Worm (Caenorhabditis elegans) whole organism, late embryonic: Measurements from ENCODE around the gene spch-1.

Experiments used
- elt-2 ChIP-seq: sonication (generic microtip); optimal IDR thresholded peaks from 2 replicates; lab custom pipeline; 2016; ENCODE audit warnings: missing genetic modification reagents, missing genetic modification characterization, missing compliant biosample characterization
- fkh-10 ChIP-seq: fragments of 150-350 bp; optimal IDR thresholded peaks from 2 replicates; lab custom pipeline; 2014; ENCODE audit warnings: missing biosample characterization, missing genetic modification reagents, missing genetic modification characterization
- hlh-8 ChIP-seq: sonication (generic microtip); optimal IDR thresholded peaks from 2 replicates; lab custom pipeline; 2016; ENCODE audit warnings: missing genotype, missing genetic modification characterization, missing compliant biosample characterization
- pros-1 ChIP-seq: fragments of 150-350 bp; optimal IDR thresholded peaks from 2 replicates; lab custom pipeline; 2014; ENCODE audit warnings: missing biosample characterization, missing genetic modification reagents, missing genetic modification characterization
- unc-3 ChIP-seq, 2 experiments: fragments of 200-800 bp in 1 of 2; sonication (Bioruptor generic) in 1 of 2; sonication (generic microtip) in 1 of 2; conservative IDR thresholded peaks in 1 of 2; optimal IDR thresholded peaks in 1 of 2; 2 replicates each; pipeline versions ENCODE4 v1.3.6 to Lab custom; 2016 to 2022; ENCODE audit warnings: missing compliant biosample characterization in 2 of 2, missing genetic modification characterization in 2 of 2, missing genetic modification reagents in 1 of 2

DNA sequence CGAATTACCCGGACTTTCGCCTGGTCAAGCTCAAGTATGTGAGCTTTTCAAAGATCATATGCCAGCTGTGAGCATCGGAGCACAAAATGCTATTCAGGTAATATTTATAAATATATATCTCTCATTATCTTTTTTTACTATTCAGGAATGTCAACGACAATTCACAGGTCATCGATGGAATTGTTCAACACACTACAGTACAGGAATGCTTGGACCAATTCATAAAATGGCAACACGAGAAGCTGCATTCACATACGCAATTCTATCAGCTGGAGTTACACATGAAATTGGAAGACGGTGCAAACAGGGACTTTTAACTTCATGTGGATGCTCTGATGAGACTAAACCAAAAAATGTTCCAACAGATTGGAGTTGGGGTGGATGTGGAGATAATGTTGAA lies 43.1 kb downstream of the spch-1 start:
- no peak for TF ChIP-seq hlh-8 (tag; lab: Kevin White, UChicago)
- no peak for TF ChIP-seq fkh-10 (GFP tag; lab: Kevin White, UChicago)
- TF ChIP-seq unc-3 (GFP tag; conservative IDR thresholded peaks at IDR 0.05; lab: Robert Waterston, UW): no peak
- TF ChIP-seq unc-3 (tag; optimal IDR thresholded peaks at IDR 0.05; lab: Kevin White, UChicago): no peak
- no peak for TF ChIP-seq elt-2
- no peak for TF ChIP-seq pros-1
